Fruit fly (Drosophila melanogaster): ENCODE results near the gene Ubc6.

- TF ChIP-seq CTCF (optimal IDR thresholded peaks at IDR 0.05) (no peak), CG8478 (optimal IDR thresholded peaks at IDR 0.05) (no peak)
Observed at dm6 chr3R:4967281-4967680, 14.8 kb upstream of the Ubc6 start.
